Worm (Caenorhabditis elegans): ENCODE results near the gene R07B1.8.

R07B1.8 gene

DNA sequence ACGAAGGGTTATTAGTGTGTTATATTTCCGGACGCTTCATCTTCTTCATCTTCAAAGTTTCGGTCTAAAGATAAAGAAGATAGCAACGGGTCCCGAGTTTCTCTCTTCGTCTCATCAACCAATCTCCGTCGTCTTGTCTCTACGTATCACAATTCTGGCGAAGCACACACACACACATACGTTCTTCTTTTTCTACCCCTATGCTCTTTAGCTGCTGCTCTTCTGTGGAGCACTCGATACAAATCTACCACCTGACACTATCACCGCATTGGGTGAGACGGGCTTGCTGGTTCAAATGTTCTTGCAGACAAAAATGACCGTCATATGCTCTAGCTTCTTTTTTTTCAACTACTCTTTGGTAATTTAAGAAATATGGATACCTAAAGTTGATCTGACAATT, 40.1 kb downstream of the R07B1.8 start:
- no peak for TF ChIP-seq gmeb-1 (tag; optimal IDR thresholded peaks at IDR 0.05)
- TF ChIP-seq fos-1 (tag; optimal IDR thresholded peaks at IDR 0.05): no peak
- no peak for TF ChIP-seq mbf-1 (tag; optimal IDR thresholded peaks at IDR 0.05)
- peak; percentile 42 for TF ChIP-seq nhr-129 (tag; optimal IDR thresholded peaks at IDR 0.05)
- peak; percentile 45 for TF ChIP-seq F13H6.1 (tag; optimal IDR thresholded peaks at IDR 0.05)

DNA sequence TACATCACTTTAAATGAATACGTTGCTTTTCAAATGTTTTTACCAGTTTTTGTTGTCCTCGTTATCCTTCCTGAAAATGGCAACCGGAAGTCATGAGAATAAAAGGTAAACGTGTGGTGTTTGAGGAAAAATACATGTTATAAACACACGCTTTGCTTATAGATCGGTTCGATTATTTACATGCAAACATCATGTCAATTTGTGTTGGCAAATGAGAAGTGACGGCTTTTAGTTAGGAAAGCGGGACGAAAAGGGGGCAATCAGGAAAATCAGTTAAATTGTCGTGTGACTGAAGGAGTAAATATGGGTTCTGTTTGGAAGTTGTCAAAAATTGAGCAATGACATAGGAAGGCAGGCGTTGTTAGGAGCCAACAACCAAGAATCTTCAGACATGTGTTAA, 41.2 kb downstream of the R07B1.8 start, which contains the start of gene rrc-1:
Gene rrc-1 (minus strand): TSS at position 74 of the 400 bp plus-strand sequence.
- no peak for TF ChIP-seq mdl-1 (tag; optimal IDR thresholded peaks at IDR 0.05)
- no peak for TF ChIP-seq blmp-1 (tag; optimal IDR thresholded peaks at IDR 0.05; ENCODE audit: insufficient read depth)
- TF ChIP-seq nhr-11 (tag; optimal IDR thresholded peaks at IDR 0.05): no peak
- no peak for TF ChIP-seq skn-1 (tag; optimal IDR thresholded peaks at IDR 0.05)
- no peak for TF ChIP-seq F13H6.1 (tag; optimal IDR thresholded peaks at IDR 0.05)
- TF ChIP-seq ama-1 (optimal IDR thresholded peaks at IDR 0.05): no peak
- no peak for TF ChIP-seq sem-4 (tag; optimal IDR thresholded peaks at IDR 0.05)
- no peak for TF ChIP-seq C34F6.9 (tag; optimal IDR thresholded peaks at IDR 0.05)
- TF ChIP-seq lin-11 (tag; optimal IDR thresholded peaks at IDR 0.05): no peak
- TF ChIP-seq nhr-129 (tag; optimal IDR thresholded peaks at IDR 0.05): no peak
- TF ChIP-seq zag-1 (tag; optimal IDR thresholded peaks at IDR 0.05): no peak
- TF ChIP-seq sma-9 (GFP tag; optimal IDR thresholded peaks at IDR 0.05): no peak
- TF ChIP-seq sma-9 (tag; optimal IDR thresholded peaks at IDR 0.05): no peak
- TF ChIP-seq R02D3.7 (tag; optimal IDR thresholded peaks at IDR 0.05): no peak

DNA sequence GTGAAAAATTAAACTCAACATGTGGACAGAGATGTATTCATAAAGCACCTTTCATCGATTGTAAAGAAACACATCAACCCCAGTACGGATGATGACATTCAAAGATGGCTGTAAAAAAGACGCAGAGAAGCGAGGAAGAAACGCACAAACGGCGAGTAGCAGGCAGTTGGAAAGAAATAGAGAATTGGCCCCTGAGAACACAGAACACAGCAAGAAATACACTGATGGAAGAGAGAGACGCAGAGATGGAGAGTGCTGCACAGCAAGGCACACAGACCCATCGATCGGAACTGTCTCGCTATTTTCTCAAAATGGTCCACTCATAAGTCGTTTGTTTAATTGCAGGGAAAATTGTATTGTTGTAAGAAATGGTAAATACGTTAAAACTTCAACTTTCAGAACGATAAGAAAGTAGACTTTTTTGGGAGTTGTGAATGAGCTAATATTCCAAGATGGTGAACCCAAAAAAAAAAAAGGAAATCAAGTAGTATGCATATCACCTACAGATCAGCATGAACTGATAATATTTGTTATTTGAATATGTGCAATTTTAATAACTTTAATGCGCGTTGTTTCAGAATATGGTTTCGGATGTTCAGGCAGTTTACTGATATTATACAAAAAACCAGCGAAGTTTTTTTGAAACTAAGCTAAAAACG, 49.7 kb downstream of the R07B1.8 start:
- peak; percentile 78 for TF ChIP-seq fos-1 (tag; optimal IDR thresholded peaks at IDR 0.05)
- TF ChIP-seq elt-3 (tag; optimal IDR thresholded peaks at IDR 0.05): no peak
- no peak for TF ChIP-seq elt-1 (tag; optimal IDR thresholded peaks at IDR 0.05)
- TF ChIP-seq unc-55 (GFP tag; optimal IDR thresholded peaks at IDR 0.05): peak; percentile 68
- peak; percentile 68 for TF ChIP-seq F13H6.1 (tag; optimal IDR thresholded peaks at IDR 0.05)
- no peak for TF ChIP-seq mdl-1 (tag; optimal IDR thresholded peaks at IDR 0.05)
- peak; percentile 77 for TF ChIP-seq crh-2 (tag; optimal IDR thresholded peaks at IDR 0.05)
- peak; percentile 41 for TF ChIP-seq zag-1 (tag; optimal IDR thresholded peaks at IDR 0.05)
- TF ChIP-seq sma-3 (GFP tag; optimal IDR thresholded peaks at IDR 0.05): peak; percentile 20
- peak in 1 of 2 experiments; percentile 52 for TF ChIP-seq lsy-2 (tag; optimal IDR thresholded peaks at IDR 0.05)
- TF ChIP-seq nhr-129 (tag; optimal IDR thresholded peaks at IDR 0.05): peak; percentile 89
- no peak for TF ChIP-seq snpc-4 (tag; optimal IDR thresholded peaks at IDR 0.05)
- TF ChIP-seq nhr-6 (tag; optimal IDR thresholded peaks at IDR 0.05): peak; percentile 63
- TF ChIP-seq aly-2 (tag; optimal IDR thresholded peaks at IDR 0.05): no peak
- TF ChIP-seq skn-1 (tag; optimal IDR thresholded peaks at IDR 0.05): peak; percentile 81
- peak; percentile 26 for TF ChIP-seq sma-9 (GFP tag; optimal IDR thresholded peaks at IDR 0.05)
- no peak for TF ChIP-seq sma-9 (tag; optimal IDR thresholded peaks at IDR 0.05)
- peak; percentile 76 for TF ChIP-seq C34F6.9 (tag; optimal IDR thresholded peaks at IDR 0.05)

DNA sequence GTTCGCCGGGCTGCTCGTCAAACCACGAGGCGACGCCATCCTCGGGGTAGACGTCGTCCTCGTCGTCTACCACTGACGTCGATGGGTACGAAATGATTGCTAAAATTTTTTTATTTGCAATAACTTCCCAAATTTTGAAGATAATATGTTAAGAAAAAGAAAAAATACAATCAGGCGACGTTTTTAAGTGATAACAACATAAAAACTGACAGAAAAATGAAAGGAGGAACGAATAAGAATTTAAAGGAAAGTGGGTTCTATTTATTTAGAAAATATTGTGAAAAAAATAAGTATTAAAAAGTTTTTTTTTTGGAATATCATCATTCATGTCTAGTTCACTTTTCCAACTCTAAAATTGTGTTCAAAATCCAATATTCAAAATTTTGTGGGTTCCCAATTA, 50.3 kb downstream of the R07B1.8 start, which contains the start of gene dpy-22:
Gene dpy-22 (minus strand): TSS at position 101 of the 400 bp plus-strand sequence.
- TF ChIP-seq blmp-1 (tag; optimal IDR thresholded peaks at IDR 0.05; ENCODE audit: insufficient read depth): no peak

Measured in whole organism, L2 larva.